Worm (Caenorhabditis elegans) whole organism, midembryonic: ENCODE measurements around the gene mpk-1.

Experiments
- flt-1 ChIP-seq: fragments of 200-800 bp; sonication (Bioruptor generic); IDR thresholded peaks from 2 replicates; pipeline ENCODE4 v1.3.6; 2022; ENCODE audit warnings: missing genetic modification characterization, missing compliant biosample characterization
- klf-2 ChIP-seq: fragments of 200-800 bp; sonication (Bioruptor generic); conservative IDR thresholded peaks from 2 replicates; pipeline ENCODE4 v1.3.6; 2022; ENCODE audit warnings: missing genetic modification reagents, missing genetic modification characterization, missing compliant biosample characterization
- ref-1 ChIP-seq: fragments of 200-800 bp; sonication (Bioruptor generic); conservative IDR thresholded peaks from 2 replicates; pipeline ENCODE4 v1.3.6; 2022; ENCODE audit warnings: missing genetic modification reagents, missing genetic modification characterization, missing compliant biosample characterization
- tab-1 ChIP-seq: fragments of 200-800 bp; sonication (Bioruptor generic); IDR thresholded peaks from 2 replicates; pipeline ENCODE4 v1.3.6; 2022; ENCODE audit warnings: missing genetic modification characterization, missing compliant biosample characterization
- ztf-23 ChIP-seq: fragments of 200-800 bp; sonication (Bioruptor generic); IDR thresholded peaks from 2 replicates; pipeline ENCODE4 v1.3.6; 2022; ENCODE audit warnings: missing genetic modification reagents, missing genetic modification characterization, missing compliant biosample characterization

- TF ChIP-seq tab-1 (GFP tag; lab: Robert Waterston, UW) (no peak), flt-1 (GFP tag; lab: Robert Waterston, UW) (no peak), klf-2 (GFP tag; lab: Robert Waterston, UW) (no peak), ztf-23 (GFP tag; lab: Robert Waterston, UW) (no peak), ref-1 (GFP tag; lab: Robert Waterston, UW) (no peak)
Measured at ce11 chrIII:4228841-4229240, 933 bp upstream of the mpk-1 start, which contains the start of gene F43C1.5.
